Worm (Caenorhabditis elegans) whole organism, early embryonic: Measurements from ENCODE around the gene gpdh-2.

Experiments used
- B0310.2 ChIP-seq: sonication (generic microtip); optimal IDR thresholded peaks from 2 replicates; lab custom pipeline; 2016; ENCODE audit warnings: mild to moderate bottlenecking, missing genetic modification characterization, missing compliant biosample characterization
- F13C5.2 ChIP-seq: sonication (generic microtip); optimal IDR thresholded peaks from 2 replicates; lab custom pipeline; 2017; ENCODE audit warnings: mild to moderate bottlenecking, missing genetic modification characterization, inconsistent platforms, missing compliant biosample characterization
- aly-1 ChIP-seq: sonication (generic microtip); optimal IDR thresholded peaks from 2 replicates; lab custom pipeline; 2016; ENCODE audit warnings: missing genetic modification characterization, missing compliant biosample characterization
- ama-1 ChIP-seq: fragments of 150-350 bp; optimal IDR thresholded peaks from 2 replicates; lab custom pipeline; 2014
- ceh-13 ChIP-seq: fragments of 200-800 bp; sonication (Bioruptor generic); optimal IDR thresholded peaks from 2 replicates; lab custom pipeline; 2018; ENCODE audit warnings: mild to moderate bottlenecking, missing genetic modification characterization, missing compliant biosample characterization
- ceh-36 ChIP-seq: sonication (generic microtip); optimal IDR thresholded peaks from 2 replicates; lab custom pipeline; 2016; ENCODE audit warnings: missing genetic modification characterization, inconsistent platforms, missing compliant biosample characterization
- ets-7 ChIP-seq: sonication (generic microtip); optimal IDR thresholded peaks from 2 replicates; lab custom pipeline; 2016; ENCODE audit warnings: missing genotype, missing genetic modification characterization, missing compliant biosample characterization
- flt-1 ChIP-seq: fragments of 200-800 bp; sonication (Bioruptor generic); IDR thresholded peaks from 2 replicates; pipeline ENCODE4 v1.3.6; 2022; ENCODE audit warnings: missing genetic modification characterization, missing compliant biosample characterization
- hmbx-1 ChIP-seq: sonication (generic microtip); optimal IDR thresholded peaks from 2 replicates; lab custom pipeline; 2016; ENCODE audit warnings: mild to moderate bottlenecking, missing genetic modification characterization, missing compliant biosample characterization
- hmg-4 ChIP-seq: fragments of 200-800 bp; sonication (Bioruptor generic); optimal IDR thresholded peaks from 2 replicates; lab custom pipeline; 2018; ENCODE audit warnings: mild to moderate bottlenecking, missing genetic modification characterization, missing compliant biosample characterization
- hnd-1 ChIP-seq: sonication (generic microtip); optimal IDR thresholded peaks from 2 replicates; lab custom pipeline; 2016; ENCODE audit warnings: missing genetic modification characterization, missing compliant biosample characterization
- pes-1 ChIP-seq: fragments of 200-800 bp; sonication (Bioruptor generic); IDR thresholded peaks from 2 replicates; pipeline ENCODE4 v1.3.6; 2022; ENCODE audit warnings: missing genetic modification reagents, missing genetic modification characterization, missing compliant biosample characterization
- scrt-1 ChIP-seq: fragments of 200-800 bp; sonication (Bioruptor generic); IDR thresholded peaks from 2 replicates; pipeline ENCODE4 v1.3.6; 2022; ENCODE audit warnings: missing genetic modification characterization, missing compliant biosample characterization
- sea-1 ChIP-seq: fragments of 200-800 bp; sonication (Bioruptor generic); conservative IDR thresholded peaks from 2 replicates; pipeline ENCODE4 v1.3.6; 2022; ENCODE audit warnings: missing genetic modification characterization, missing compliant biosample characterization
- tbx-11 ChIP-seq: fragments of 200-800 bp; sonication (Bioruptor generic); IDR thresholded peaks from 2 replicates; pipeline ENCODE4 v1.3.6; 2022; ENCODE audit warnings: missing genetic modification characterization, missing compliant biosample characterization
- tbx-37 ChIP-seq: fragments of 200-800 bp; sonication (Bioruptor generic); conservative IDR thresholded peaks from 2 replicates; pipeline ENCODE4 v1.3.6; 2022; ENCODE audit warnings: missing genetic modification reagents, missing genetic modification characterization, missing compliant biosample characterization
- tra-4 ChIP-seq: sonication (generic microtip); optimal IDR thresholded peaks from 2 replicates; lab custom pipeline; 2017; ENCODE audit warnings: missing genetic modification characterization, missing compliant biosample characterization

Gene gpdh-2

ce11 chrIII:9848603-9849002 lies 10.4 kb downstream of the gpdh-2 start:
- TF ChIP-seq ceh-36 (tag; lab: Kevin White, UChicago) (no peak), hmbx-1 (tag; lab: Kevin White, UChicago) (no peak), tbx-11 (GFP tag; lab: Robert Waterston, UW) (no peak), tbx-37 (GFP tag; lab: Robert Waterston, UW) (no peak), aly-1 (tag; lab: Kevin White, UChicago) (no peak), scrt-1 (GFP tag; lab: Robert Waterston, UW) (no peak), ets-7 (tag; lab: Kevin White, UChicago) (no peak), flt-1 (GFP tag; lab: Robert Waterston, UW) (no peak), ama-1 (lab: Kevin White, UChicago) (no peak), tra-4 (tag; lab: Kevin White, UChicago) (no peak)

- TF ChIP-seq ceh-13: no peak
- no peak for TF ChIP-seq tbx-11 (GFP tag; lab: Robert Waterston, UW)
- no peak for TF ChIP-seq ets-7 (tag; lab: Kevin White, UChicago)
- TF ChIP-seq pes-1 (GFP tag; lab: Robert Waterston, UW): no peak
- no peak for TF ChIP-seq hmg-4 (GFP tag; lab: Kevin White, UChicago)
- no peak for TF ChIP-seq hmbx-1 (tag; lab: Kevin White, UChicago)
- TF ChIP-seq F13C5.2 (tag; lab: Kevin White, UChicago): no peak
- no peak for TF ChIP-seq hnd-1 (tag; lab: Kevin White, UChicago)
- TF ChIP-seq aly-1 (tag; lab: Kevin White, UChicago): no peak
- no peak for TF ChIP-seq ama-1 (lab: Kevin White, UChicago)
- no peak for TF ChIP-seq ceh-36 (tag; lab: Kevin White, UChicago)
- no peak for TF ChIP-seq sea-1 (GFP tag; lab: Robert Waterston, UW)
- TF ChIP-seq tbx-37 (GFP tag; lab: Robert Waterston, UW): no peak
- TF ChIP-seq flt-1 (GFP tag; lab: Robert Waterston, UW): no peak
- no peak for TF ChIP-seq tra-4 (tag; lab: Kevin White, UChicago)
- no peak for TF ChIP-seq scrt-1 (GFP tag; lab: Robert Waterston, UW)
- no peak for TF ChIP-seq B0310.2 (tag; lab: Kevin White, UChicago)
Observed at ce11 chrIII:9848083-9848482, 10.9 kb downstream of the gpdh-2 start, which contains the start of gene mrpl-36. Gene mrpl-36, minus strand, starts transcription at chrIII:9848116.

ce11 chrIII:9846093-9846492 lies 12.9 kb downstream of the gpdh-2 start, which contains the start of gene K11H3.2:
Gene K11H3.2, plus strand, starts transcription at chrIII:9846393.
- no peak for TF ChIP-seq ets-7 (tag; lab: Kevin White, UChicago)
- no peak for TF ChIP-seq B0310.2 (tag; lab: Kevin White, UChicago)
- TF ChIP-seq scrt-1 (GFP tag; lab: Robert Waterston, UW): no peak
- TF ChIP-seq F13C5.2 (tag; lab: Kevin White, UChicago): no peak
- no peak for TF ChIP-seq hnd-1 (tag; lab: Kevin White, UChicago)
- no peak for TF ChIP-seq tbx-37 (GFP tag; lab: Robert Waterston, UW)
- TF ChIP-seq aly-1 (tag; lab: Kevin White, UChicago): no peak
- no peak for TF ChIP-seq flt-1 (GFP tag; lab: Robert Waterston, UW)
- no peak for TF ChIP-seq ceh-13
- no peak for TF ChIP-seq ama-1 (lab: Kevin White, UChicago)
- TF ChIP-seq tra-4 (tag; lab: Kevin White, UChicago): no peak

- TF ChIP-seq tra-4 (tag; lab: Kevin White, UChicago) (no peak), sea-1 (GFP tag; lab: Robert Waterston, UW) (no peak), F13C5.2 (tag; lab: Kevin White, UChicago) (no peak), flt-1 (GFP tag; lab: Robert Waterston, UW) (no peak), aly-1 (tag; lab: Kevin White, UChicago) (no peak), tbx-11 (GFP tag; lab: Robert Waterston, UW) (no peak), B0310.2 (tag; lab: Kevin White, UChicago) (no peak), pes-1 (GFP tag; lab: Robert Waterston, UW) (no peak), hmbx-1 (tag; lab: Kevin White, UChicago) (no peak), ama-1 (lab: Kevin White, UChicago) (no peak), ceh-36 (tag; lab: Kevin White, UChicago) (no peak), hmg-4 (GFP tag; lab: Kevin White, UChicago) (no peak)
Observed at ce11 chrIII:9843715-9844114, 15.3 kb downstream of the gpdh-2 start, which contains the start of gene K11H3.5. Gene K11H3.5, plus strand, starts transcription at chrIII:9843768.

DNA sequence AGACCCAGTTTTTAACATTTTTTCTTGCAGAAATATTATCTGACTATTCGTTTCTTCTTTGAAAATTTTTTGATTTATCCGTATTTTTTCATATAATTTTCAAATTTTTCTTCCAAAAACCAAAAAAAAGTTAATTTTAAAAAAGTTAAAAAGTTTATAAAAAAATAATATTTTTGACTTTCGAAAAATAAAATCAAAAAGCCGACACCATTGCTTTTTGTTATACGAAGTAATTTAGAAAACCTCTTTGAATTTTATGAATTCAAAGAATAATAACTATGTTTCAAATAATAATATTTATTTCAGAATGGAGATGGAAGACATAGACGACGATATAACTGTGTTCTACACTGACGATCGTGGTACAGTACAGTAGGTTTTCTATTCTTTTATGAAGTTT lies 24.1 kb downstream of the gpdh-2 start, which contains the start of gene K11H3.8:
TSS of gene K11H3.8 (plus strand) at position 301 of the 400 bp plus-strand sequence.
- TF ChIP-seq ceh-36 (tag; lab: Kevin White, UChicago) (no peak), F13C5.2 (tag; lab: Kevin White, UChicago) (no peak), ceh-13 (no peak), aly-1 (tag; lab: Kevin White, UChicago) (no peak)

- TF ChIP-seq aly-1 (tag; lab: Kevin White, UChicago): no peak
Observed at ce11 chrIII:9832569-9832968, 26.4 kb downstream of the gpdh-2 start.

DNA sequence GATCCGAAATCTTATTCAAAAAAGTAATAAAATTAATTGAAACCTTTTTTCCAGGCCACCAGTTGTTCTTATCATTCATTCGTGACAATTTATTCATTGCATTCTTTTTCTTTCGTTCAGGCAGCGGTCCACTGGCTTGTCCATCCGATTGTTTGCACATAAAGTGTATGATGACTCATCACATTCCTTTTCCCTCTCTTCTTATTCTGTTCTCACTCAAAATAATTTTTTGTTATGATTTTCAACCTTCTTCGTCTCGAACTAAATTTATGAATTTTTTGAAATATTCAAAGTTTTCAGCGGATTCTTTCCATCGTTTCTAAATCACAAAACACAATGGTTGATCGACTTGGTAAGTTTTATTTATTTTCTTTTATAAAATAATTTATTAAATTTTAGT lies 28.5 kb downstream of the gpdh-2 start, which contains the start of gene ZK632.12:
TSS of gene ZK632.12 (plus strand) at position 301 of the 400 bp plus-strand sequence.
- TF ChIP-seq ceh-36 (tag; lab: Kevin White, UChicago): no peak
- no peak for TF ChIP-seq aly-1 (tag; lab: Kevin White, UChicago)
- TF ChIP-seq tra-4 (tag; lab: Kevin White, UChicago): no peak
- TF ChIP-seq flt-1 (GFP tag; lab: Robert Waterston, UW): no peak
- TF ChIP-seq scrt-1 (GFP tag; lab: Robert Waterston, UW): no peak
- TF ChIP-seq tbx-37 (GFP tag; lab: Robert Waterston, UW): no peak
- TF ChIP-seq B0310.2 (tag; lab: Kevin White, UChicago): no peak
- no peak for TF ChIP-seq F13C5.2 (tag; lab: Kevin White, UChicago)
- TF ChIP-seq ceh-13: no peak
- no peak for TF ChIP-seq hnd-1 (tag; lab: Kevin White, UChicago)
- no peak for TF ChIP-seq pes-1 (GFP tag; lab: Robert Waterston, UW)
- TF ChIP-seq hmbx-1 (tag; lab: Kevin White, UChicago): no peak
- no peak for TF ChIP-seq ama-1 (lab: Kevin White, UChicago)
- TF ChIP-seq hmg-4 (GFP tag; lab: Kevin White, UChicago): no peak
- TF ChIP-seq sea-1 (GFP tag; lab: Robert Waterston, UW): no peak
- no peak for TF ChIP-seq ets-7 (tag; lab: Kevin White, UChicago)
- no peak for TF ChIP-seq tbx-11 (GFP tag; lab: Robert Waterston, UW)
